Fruit fly (Drosophila melanogaster) whole organism, embryonic: ENCODE data around the gene CG32668.

Source experiments
- Bdp1 ChIP-seq: fragments of 200-800 bp; sonication (Bioruptor generic); optimal IDR thresholded peaks from 3 replicates; lab custom pipeline; 2016; ENCODE audit warnings: missing biosample characterization, missing genetic modification characterization
- Blimp-1 ChIP-seq: fragments of 200-800 bp; sonication (Bioruptor generic); optimal IDR thresholded peaks from 3 replicates; lab custom pipeline; 2018; ENCODE audit warnings: missing biosample characterization, missing genetic modification characterization, mild to moderate bottlenecking, moderate library complexity, missing genetic modification reagents
- C15 ChIP-seq: fragments of 200-800 bp; sonication (Bioruptor generic); IDR thresholded peaks from 3 replicates; pipeline ENCODE4 v1.3.6; 2022; ENCODE audit warnings: missing biosample characterization, missing genetic modification characterization
- CG10654 ChIP-seq: fragments of 200-800 bp; sonication (Bioruptor generic); optimal IDR thresholded peaks from 2 replicates; lab custom pipeline; 2016; ENCODE audit warnings: missing biosample characterization, missing genetic modification characterization
- CG10959 ChIP-seq: fragments of 200-800 bp; sonication (Bioruptor generic); IDR thresholded peaks from 2 replicates; pipeline ENCODE4 v1.3.6; 2022; ENCODE audit warnings: missing biosample characterization, missing genetic modification characterization
- CG11247 ChIP-seq: fragments of 200-800 bp; sonication (Bioruptor generic); IDR thresholded peaks from 2 replicates; pipeline ENCODE4 v1.3.6; 2022; ENCODE audit warnings: missing biosample characterization, missing genetic modification characterization
- CG11696 ChIP-seq: fragments of 200-800 bp; sonication (Bioruptor generic); IDR thresholded peaks from 2 replicates; pipeline ENCODE4 v1.3.6; 2022; ENCODE audit warnings: missing biosample characterization, missing genetic modification characterization
- CG12219 ChIP-seq: fragments of 200-800 bp; sonication (Bioruptor generic); optimal IDR thresholded peaks from 3 replicates; lab custom pipeline; 2018; ENCODE audit warnings: missing biosample characterization, mild to moderate bottlenecking, missing genetic modification characterization
- CG14014 ChIP-seq: fragments of 200-800 bp; sonication (Bioruptor generic); IDR thresholded peaks from 2 replicates; pipeline ENCODE4 v1.3.6; 2022; ENCODE audit warnings: missing biosample characterization, missing genetic modification characterization
- CG1529 ChIP-seq: fragments of 200-800 bp; sonication (Bioruptor generic); optimal IDR thresholded peaks from 3 replicates; lab custom pipeline; 2018; ENCODE audit warnings: missing biosample characterization, missing genetic modification characterization
- CG1602 ChIP-seq: fragments of 200-800 bp; sonication (Bioruptor generic); optimal IDR thresholded peaks from 3 replicates; lab custom pipeline; 2016; ENCODE audit warnings: missing biosample characterization, missing genetic modification characterization
- CG1647 ChIP-seq: fragments of 200-800 bp; sonication (Bioruptor generic); optimal IDR thresholded peaks from 3 replicates; lab custom pipeline; 2016; ENCODE audit warnings: missing biosample characterization, missing genetic modification characterization
- CG17361 ChIP-seq: fragments of 200-800 bp; sonication (Bioruptor generic); IDR thresholded peaks from 3 replicates; pipeline ENCODE4 v1.3.6; 2022; ENCODE audit warnings: missing biosample characterization, missing genetic modification characterization
- CG17612 ChIP-seq: fragments of 200-800 bp; sonication (Bioruptor generic); IDR thresholded peaks from 2 replicates; pipeline ENCODE4 v1.3.6; 2022; ENCODE audit warnings: missing biosample characterization, missing genetic modification characterization
- CG2712 ChIP-seq: fragments of 200-800 bp; optimal IDR thresholded peaks from 3 replicates; lab custom pipeline; 2019; ENCODE audit warnings: missing biosample characterization, mild to moderate bottlenecking, missing genetic modification characterization, moderate library complexity
- CG34376 ChIP-seq: fragments of 200-800 bp; sonication (Bioruptor generic); optimal IDR thresholded peaks from 2 replicates; lab custom pipeline; 2018; ENCODE audit warnings: missing biosample characterization, mild to moderate bottlenecking, missing genetic modification characterization
- CG4730 ChIP-seq: fragments of 200-800 bp; sonication (Bioruptor generic); IDR thresholded peaks from 2 replicates; pipeline ENCODE4 v1.3.6; 2022; ENCODE audit warnings: missing biosample characterization, missing genetic modification characterization
- CG4854 ChIP-seq: fragments of 200-800 bp; sonication (Bioruptor generic); optimal IDR thresholded peaks from 2 replicates; lab custom pipeline; 2016; ENCODE audit warnings: missing biosample characterization, missing genetic modification characterization, inconsistent platforms
- CG5953 ChIP-seq: fragments of 200-800 bp; sonication (Bioruptor generic); IDR thresholded peaks from 2 replicates; pipeline ENCODE4 v1.3.6; 2022; ENCODE audit warnings: missing biosample characterization, missing genetic modification characterization
- CG7357 ChIP-seq: fragments of 200-800 bp; sonication (Bioruptor generic); IDR thresholded peaks from 3 replicates; pipeline ENCODE4 v1.3.6; 2022; ENCODE audit warnings: missing biosample characterization, missing genetic modification characterization
- CG8089 ChIP-seq: fragments of 200-800 bp; sonication (Bioruptor generic); optimal IDR thresholded peaks from 3 replicates; lab custom pipeline; 2016; ENCODE audit warnings: missing biosample characterization, missing genetic modification characterization
- CG8281 ChIP-seq: fragments of 200-800 bp; sonication (Bioruptor generic); optimal IDR thresholded peaks from 2 replicates; lab custom pipeline; 2018; ENCODE audit warnings: missing biosample characterization, mild to moderate bottlenecking, missing genetic modification characterization, moderate library complexity
- CG8924 ChIP-seq: fragments of 200-800 bp; optimal IDR thresholded peaks from 3 replicates; lab custom pipeline; 2019; ENCODE audit warnings: missing biosample characterization, mild to moderate bottlenecking, missing genetic modification characterization, moderate library complexity
- CG9437 ChIP-seq: fragments of 200-800 bp; sonication (Bioruptor generic); optimal IDR thresholded peaks from 2 replicates; lab custom pipeline; 2018; ENCODE audit warnings: missing biosample characterization, mild to moderate bottlenecking, missing genetic modification characterization
- CG9932 ChIP-seq: fragments of 200-800 bp; sonication (Bioruptor generic); IDR thresholded peaks from 2 replicates; pipeline ENCODE4 v1.3.6; 2022; ENCODE audit warnings: missing biosample characterization, missing genetic modification characterization
- CkIIα-i1 ChIP-seq: fragments of 200-800 bp; sonication (Bioruptor generic); IDR thresholded peaks from 2 replicates; pipeline ENCODE4 v1.3.6; 2022; ENCODE audit warnings: missing biosample characterization, missing genetic modification characterization
- Dbx ChIP-seq: fragments of 200-800 bp; sonication (Bioruptor generic); IDR thresholded peaks from 3 replicates; pipeline ENCODE4 v1.3.6; 2022; ENCODE audit warnings: missing biosample characterization, missing genetic modification characterization
- Gsc ChIP-seq: fragments of 200-800 bp; sonication (Bioruptor generic); IDR thresholded peaks from 2 replicates; pipeline ENCODE4 v1.3.6; 2022; ENCODE audit warnings: missing biosample characterization, missing genetic modification characterization
- H15 ChIP-seq: fragments of 200-800 bp; sonication (Bioruptor generic); IDR thresholded peaks from 3 replicates; pipeline ENCODE4 v1.3.6; 2022; ENCODE audit warnings: missing biosample characterization, missing genetic modification characterization
- HHEX ChIP-seq: fragments of 200-800 bp; sonication (Bioruptor generic); optimal IDR thresholded peaks from 3 replicates; lab custom pipeline; 2017; ENCODE audit warnings: missing biosample characterization, mild to moderate bottlenecking, missing genetic modification characterization, missing genetic modification reagents
- MTF-1 ChIP-seq: fragments of 200-800 bp; sonication (Bioruptor generic); optimal IDR thresholded peaks from 2 replicates; lab custom pipeline; 2018; ENCODE audit warnings: missing biosample characterization, mild to moderate bottlenecking, missing genetic modification characterization, borderline replicate concordance
- NK7.1 ChIP-seq: fragments of 200-800 bp; sonication (Bioruptor generic); optimal IDR thresholded peaks from 3 replicates; lab custom pipeline; 2016; ENCODE audit warnings: missing biosample characterization, missing genetic modification characterization
- Nf-YB ChIP-seq: fragments of 200-800 bp; sonication (Bioruptor generic); optimal IDR thresholded peaks from 3 replicates; lab custom pipeline; 2019; ENCODE audit warnings: missing biosample characterization, mild to moderate bottlenecking, missing genetic modification characterization, moderate library complexity
- Oaz ChIP-seq: fragments of 200-800 bp; sonication (Bioruptor generic); IDR thresholded peaks from 2 replicates; pipeline ENCODE4 v1.3.6; 2022; ENCODE audit warnings: missing biosample characterization, missing genetic modification characterization
- Poxn ChIP-seq: fragments of 200-800 bp; sonication (Bioruptor generic); IDR thresholded peaks from 2 replicates; pipeline ENCODE4 v1.3.6; 2022; ENCODE audit warnings: missing biosample characterization, missing genetic modification characterization
- Rfx ChIP-seq: fragments of 200-800 bp; sonication (Bioruptor generic); IDR thresholded peaks from 2 replicates; pipeline ENCODE4 v1.3.6; 2022; ENCODE audit warnings: missing biosample characterization, missing genetic modification characterization
- Scr ChIP-seq: fragments of 200-800 bp; sonication (Bioruptor generic); IDR thresholded peaks from 2 replicates; pipeline ENCODE4 v1.3.6; 2022; ENCODE audit warnings: missing biosample characterization, missing genetic modification characterization; ENCODE audit not compliant: partially characterized antibody
- Sox102F ChIP-seq: fragments of 200-800 bp; sonication (Bioruptor generic); optimal IDR thresholded peaks from 2 replicates; lab custom pipeline; 2018; ENCODE audit warnings: missing biosample characterization, mild to moderate bottlenecking, missing genetic modification characterization, moderate library complexity
- ap ChIP-seq: fragments of 200-800 bp; sonication (Bioruptor generic); IDR thresholded peaks from 2 replicates; pipeline ENCODE4 v1.3.6; 2022; ENCODE audit warnings: missing biosample characterization, missing genetic modification characterization
- dan ChIP-seq: fragments of 200-800 bp; sonication (Bioruptor generic); IDR thresholded peaks from 2 replicates; pipeline ENCODE4 v1.3.6; 2022; ENCODE audit warnings: missing biosample characterization, missing genetic modification characterization
- danr ChIP-seq: fragments of 200-800 bp; sonication (Bioruptor generic); IDR thresholded peaks from 2 replicates; pipeline ENCODE4 v1.3.6; 2022; ENCODE audit warnings: missing biosample characterization, missing genetic modification characterization
- emc ChIP-seq: fragments of 200-800 bp; sonication (Bioruptor generic); optimal IDR thresholded peaks from 2 replicates; lab custom pipeline; 2016; ENCODE audit warnings: missing biosample characterization, missing genetic modification characterization
- gsb ChIP-seq: fragments of 200-800 bp; sonication (Bioruptor generic); IDR thresholded peaks from 2 replicates; pipeline ENCODE4 v1.3.6; 2022; ENCODE audit warnings: missing biosample characterization, missing genetic modification characterization
- lab ChIP-seq: fragments of 200-800 bp; sonication (Bioruptor generic); optimal IDR thresholded peaks from 3 replicates; lab custom pipeline; 2017; ENCODE audit warnings: missing biosample characterization, missing genetic modification characterization, mild to moderate bottlenecking, moderate library complexity, missing genetic modification reagents
- peb ChIP-seq: fragments of 200-800 bp; sonication (Bioruptor generic); IDR thresholded peaks from 2 replicates; pipeline ENCODE4 v1.3.6; 2022; ENCODE audit warnings: missing biosample characterization, missing genetic modification characterization
- pho ChIP-seq: fragments of 200-800 bp; sonication (Bioruptor generic); optimal IDR thresholded peaks from 2 replicates; lab custom pipeline; 2016; ENCODE audit warnings: missing biosample characterization, missing genetic modification characterization
- psq ChIP-seq: fragments of 200-800 bp; sonication (Bioruptor generic); optimal IDR thresholded peaks from 2 replicates; lab custom pipeline; 2017; ENCODE audit warnings: missing biosample characterization, missing genetic modification characterization
- pum ChIP-seq: fragments of 200-800 bp; sonication (Bioruptor generic); optimal IDR thresholded peaks from 2 replicates; lab custom pipeline; 2016; ENCODE audit warnings: missing biosample characterization, missing genetic modification characterization
- ssp ChIP-seq: fragments of 200-800 bp; sonication (Bioruptor generic); IDR thresholded peaks from 2 replicates; pipeline ENCODE4 v1.3.6; 2022; ENCODE audit warnings: missing biosample characterization, missing genetic modification characterization
- stwl ChIP-seq: fragments of 200-800 bp; sonication (Bioruptor generic); optimal IDR thresholded peaks from 3 replicates; lab custom pipeline; 2018; ENCODE audit warnings: missing biosample characterization, mild to moderate bottlenecking, missing genetic modification characterization, moderate library complexity
- wdn ChIP-seq: fragments of 200-800 bp; sonication (Bioruptor generic); IDR thresholded peaks from 2 replicates; pipeline ENCODE4 v1.3.6; 2022; ENCODE audit warnings: missing biosample characterization, missing genetic modification characterization
- zf30C ChIP-seq: fragments of 200-800 bp; sonication (Bioruptor generic); optimal IDR thresholded peaks from 3 replicates; lab custom pipeline; 2018; ENCODE audit warnings: missing biosample characterization, mild to moderate bottlenecking, missing genetic modification characterization

Gene CG32668

DNA sequence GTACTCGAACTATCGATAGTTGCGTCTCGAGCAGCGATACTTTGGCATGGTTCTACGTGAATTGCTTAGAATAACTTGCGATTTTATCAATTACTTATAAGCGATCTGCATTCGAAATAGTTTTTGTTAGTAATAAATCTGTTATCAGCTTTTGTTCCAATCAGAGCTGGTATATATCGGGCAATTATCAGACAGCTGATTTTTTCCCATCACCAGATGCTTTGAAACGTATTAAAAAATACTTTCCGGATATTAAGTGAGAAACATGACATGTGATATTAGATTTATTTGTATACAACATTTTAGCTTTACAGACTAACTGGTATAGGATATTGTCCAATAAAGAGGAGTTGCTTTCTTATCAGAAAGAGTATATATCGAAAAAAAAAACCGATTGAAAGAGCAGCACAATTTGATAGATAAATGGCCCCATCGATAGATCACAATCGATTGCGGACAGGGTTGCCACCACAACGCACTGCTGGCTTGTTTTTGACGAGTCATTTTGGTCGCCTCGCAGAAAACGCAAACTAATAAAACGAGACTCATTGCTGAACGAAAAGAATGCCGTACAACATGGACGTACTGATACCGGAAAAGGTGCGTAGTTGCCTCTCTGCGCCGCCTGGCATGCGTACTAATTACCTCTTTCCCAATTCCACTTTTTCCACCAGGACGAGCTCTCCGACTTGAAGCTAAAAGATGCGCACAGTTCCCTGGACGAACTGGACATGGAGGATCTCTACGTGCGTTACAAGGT, 34.6 kb downstream of the CG32668 start, which contains the start of gene Rpt3 (continued):
- TF ChIP-seq ssp (GFP tag; lab: Robert Waterston, UW) (no peak), NK7.1 (no peak), Gsc (GFP tag; lab: Robert Waterston, UW) (no peak), psq (GFP tag; lab: Kevin White, UChicago) (no peak), Blimp-1 (no peak), Oaz (no peak), ap (GFP tag; lab: Robert Waterston, UW) (no peak), zf30C (GFP tag; lab: Kevin White, UChicago) (no peak), Poxn (GFP tag; lab: Robert Waterston, UW) (no peak), CG14014 (GFP tag; lab: Robert Waterston, UW) (no peak), gsb (GFP tag; lab: Robert Waterston, UW) (no peak), CkIIα-i1 (no peak), peb (GFP tag; lab: Robert Waterston, UW) (no peak), CG10654 (no peak), lab (GFP tag; lab: Kevin White, UChicago) (no peak), CG17361 (GFP tag; lab: Robert Waterston, UW) (no peak; the same call in 2 of the 3 replicates), CG34376 (GFP tag; lab: Kevin White, UChicago) (no peak), wdn (GFP tag; lab: Robert Waterston, UW) (no peak), HHEX (GFP tag; lab: Kevin White, UChicago) (no peak), CG8281 (tag; lab: Kevin White, UChicago) (no peak), CG8089 (GFP tag; lab: Kevin White, UChicago) (no peak), CG9932 (GFP tag; lab: Robert Waterston, UW) (0 out of 2 replicates have a peak, but pooled peaks have one; percentile 18), CG12219 (GFP tag; lab: Kevin White, UChicago) (no peak), Nf-YB (GFP tag; lab: Kevin White, UChicago) (no peak), CG10959 (GFP tag; lab: Robert Waterston, UW) (no peak), CG1602 (GFP tag; lab: Kevin White, UChicago) (no peak), CG4854 (GFP tag; lab: Kevin White, UChicago) (no peak), CG2712 (tag; lab: Kevin White, UChicago) (peak; percentile 34), CG11696 (GFP tag; lab: Robert Waterston, UW) (no peak), CG1647 (no peak), MTF-1 (GFP tag; lab: Kevin White, UChicago) (no peak), C15 (no peak), CG8924 (tag; lab: Kevin White, UChicago) (no peak), Rfx (GFP tag; lab: Robert Waterston, UW) (peak; percentile 7; the same call in 1 of the 2 replicates), CG4730 (GFP tag; lab: Robert Waterston, UW) (no peak), danr (GFP tag; lab: Robert Waterston, UW) (no peak), Scr (GFP tag; lab: Robert Waterston, UW) (peak; percentile 88), emc (GFP tag; lab: Kevin White, UChicago) (no peak), pho (GFP tag; lab: Kevin White, UChicago) (peak; percentile 26), pum (GFP tag; lab: Kevin White, UChicago) (no peak), Sox102F (GFP tag; lab: Kevin White, UChicago) (no peak), CG17612 (GFP tag; lab: Robert Waterston, UW) (no peak), stwl (tag; lab: Kevin White, UChicago) (peak; percentile 53), Dbx (GFP tag; lab: Robert Waterston, UW) (no peak), CG9437 (peak; percentile 5), CG5953 (GFP tag; lab: Robert Waterston, UW) (no peak), Bdp1 (no peak), CG11247 (GFP tag; lab: Robert Waterston, UW) (no peak), CG1529 (GFP tag; lab: Kevin White, UChicago) (no peak), H15 (no peak), CG7357 (no peak), dan (no peak)
